Worm (Caenorhabditis elegans): Measurements from ENCODE around the gene atx-2.

ce11 chrIII:10481497-10481896 is 20.3 kb downstream of the atx-2 start:
- TF ChIP-seq hlh-30 (tag; optimal IDR thresholded peaks at IDR 0.05; ENCODE audit: insufficient read depth) (no peak), ama-1 (optimal IDR thresholded peaks at IDR 0.05) (no peak)

All from whole organism, late embryonic.